Worm (Caenorhabditis elegans): ENCODE results near the gene wdr-48.

wdr-48 gene

ce11 chrIII:4568455-4568854 is 10.2 kb upstream of the wdr-48 start, which contains the start of gene idhg-1 (continued):
- peak; percentile 65 for TF ChIP-seq pbrm-1 (GFP tag; IDR thresholded peaks at IDR 0.05)
- no peak for TF ChIP-seq let-526 (GFP tag; IDR thresholded peaks at IDR 0.05)
- peak; percentile 63; the same call in 1 of the 2 replicates for TF ChIP-seq rcor-1 (GFP tag; IDR thresholded peaks at IDR 0.05)
- TF ChIP-seq somi-1 (GFP tag; optimal IDR thresholded peaks at IDR 0.05), result no peak
- TF ChIP-seq snpc-4 (GFP tag; optimal IDR thresholded peaks at IDR 0.05), result no peak
- TF ChIP-seq snpc-4 (tag; optimal IDR thresholded peaks at IDR 0.05), result peak in 3 of 4 experiments; percentile 8 to 63 (median 12)
- TF ChIP-seq F22D6.2 (tag; optimal IDR thresholded peaks at IDR 0.05), result peak; percentile 8
- TF ChIP-seq tbp1 (GFP tag; optimal IDR thresholded peaks at IDR 0.05), result peak; percentile 53
- TF ChIP-seq Y53F4B.3 (GFP tag; IDR thresholded peaks at IDR 0.05), result no peak
- TF ChIP-seq dpff-1 (tag; optimal IDR thresholded peaks at IDR 0.05), result no peak
- peak; percentile 53 for TF ChIP-seq madf-10 (tag; optimal IDR thresholded peaks at IDR 0.05)
- TF ChIP-seq efl-1 (GFP tag; optimal IDR thresholded peaks at IDR 0.05), result peak; percentile 7
- no peak for TF ChIP-seq ztf-3 (GFP tag; optimal IDR thresholded peaks at IDR 0.05)
- TF ChIP-seq die-1 (tag; optimal IDR thresholded peaks at IDR 0.05), result peak; percentile 21
- TF ChIP-seq snpc-3.4 (tag; optimal IDR thresholded peaks at IDR 0.05), result no peak
- no peak for TF ChIP-seq ceh-91 (GFP tag; IDR thresholded peaks at IDR 0.05)
- no peak for TF ChIP-seq Y53G8AR.9 (GFP tag; conservative IDR thresholded peaks at IDR 0.05)
- no peak for TF ChIP-seq madf-8 (GFP tag; conservative IDR thresholded peaks at IDR 0.05)
- no peak for TF ChIP-seq cebp-1 (GFP tag; IDR thresholded peaks at IDR 0.05)
- peak; percentile 71 for TF ChIP-seq cebp-1 (tag; optimal IDR thresholded peaks at IDR 0.05)
- peak; percentile 78 for TF ChIP-seq attf-5 (GFP tag; optimal IDR thresholded peaks at IDR 0.05)
- no peak for TF ChIP-seq aptf-3 (GFP tag; IDR thresholded peaks at IDR 0.05)
- peak; percentile 55 for TF ChIP-seq lin-54 (GFP tag; optimal IDR thresholded peaks at IDR 0.05)
- no peak for TF ChIP-seq gei-17 (GFP tag; optimal IDR thresholded peaks at IDR 0.05)
- no peak for TF ChIP-seq aptf-2 (GFP tag; conservative IDR thresholded peaks at IDR 0.05)
- peak; percentile 51 for TF ChIP-seq ztf-18 (tag; optimal IDR thresholded peaks at IDR 0.05)
- no peak for TF ChIP-seq bed-2 (GFP tag; IDR thresholded peaks at IDR 0.05)
- TF ChIP-seq lin-40 (tag; optimal IDR thresholded peaks at IDR 0.05), result peak; percentile 51
- no peak for TF ChIP-seq hlh-12 (tag; optimal IDR thresholded peaks at IDR 0.05)
- no peak for TF ChIP-seq tlf-1 (GFP tag; optimal IDR thresholded peaks at IDR 0.05)
- no peak for TF ChIP-seq sdz-38 (tag; optimal IDR thresholded peaks at IDR 0.05)
- TF ChIP-seq Y56A3A.18 (GFP tag; IDR thresholded peaks at IDR 0.05), result no peak
- TF ChIP-seq snpc-1.1 (tag; optimal IDR thresholded peaks at IDR 0.05; ENCODE audit: insufficient read depth), result no peak
- no peak for TF ChIP-seq attf-6 (GFP tag; IDR thresholded peaks at IDR 0.05)
- no peak for TF ChIP-seq F10E7.11 (tag; optimal IDR thresholded peaks at IDR 0.05)
- no peak for TF ChIP-seq F55B11.4 (tag; optimal IDR thresholded peaks at IDR 0.05; ENCODE audit: borderline replicate concordance, insufficient read depth)
- no peak for TF ChIP-seq ztf-25 (GFP tag; IDR thresholded peaks at IDR 0.05)
- TF ChIP-seq athp-1 (tag; optimal IDR thresholded peaks at IDR 0.05), result peak; percentile 30
- TF ChIP-seq attf-3 (GFP tag; conservative IDR thresholded peaks at IDR 0.05), result no peak
- TF ChIP-seq ceh-58 (GFP tag; IDR thresholded peaks at IDR 0.05), result no peak
- peak; percentile 46; the same call in 1 of the 2 replicates for TF ChIP-seq mcd-1 (GFP tag; IDR thresholded peaks at IDR 0.05)
- TF ChIP-seq sptf-2 (GFP tag; optimal IDR thresholded peaks at IDR 0.05), result no peak
- no peak for TF ChIP-seq fkh-3 (tag; optimal IDR thresholded peaks at IDR 0.05)
- peak; percentile 7 for TF ChIP-seq zim-3 (tag; optimal IDR thresholded peaks at IDR 0.05)
- peak; percentile 42 for TF ChIP-seq lsl-1 (GFP tag; optimal IDR thresholded peaks at IDR 0.05)
- TF ChIP-seq Y79H2A.3 (GFP tag; conservative IDR thresholded peaks at IDR 0.05), result no peak
- TF ChIP-seq nhr-120 (GFP tag; IDR thresholded peaks at IDR 0.05), result no peak
- no peak for TF ChIP-seq egrh-3 (GFP tag; IDR thresholded peaks at IDR 0.05)
- no peak for TF ChIP-seq mes-4 (tag; optimal IDR thresholded peaks at IDR 0.05)
- TF ChIP-seq repo-1 (tag; optimal IDR thresholded peaks at IDR 0.05), result no peak

All from whole organism, young adult.